Fruit fly (Drosophila melanogaster) whole organism, embryonic: Measurements from ENCODE around the gene CG8944.

Experiments used
- Atf6 ChIP-seq: fragments of 200-800 bp; sonication (Bioruptor generic); IDR thresholded peaks from 2 replicates; pipeline ENCODE4 v1.3.6; 2022; ENCODE audit warnings: missing biosample characterization, missing genetic modification characterization
- B-H1 ChIP-seq: fragments of 200-800 bp; sonication (Bioruptor generic); IDR thresholded peaks from 3 replicates; pipeline ENCODE4 v1.3.6; 2022; ENCODE audit warnings: missing biosample characterization, missing genetic modification characterization
- CG10321 ChIP-seq: fragments of 200-800 bp; sonication (Bioruptor generic); IDR thresholded peaks from 2 replicates; pipeline ENCODE4 v1.3.6; 2022; ENCODE audit warnings: missing biosample characterization, missing genetic modification characterization
- CG11247 ChIP-seq: fragments of 200-800 bp; sonication (Bioruptor generic); IDR thresholded peaks from 2 replicates; pipeline ENCODE4 v1.3.6; 2022; ENCODE audit warnings: missing biosample characterization, missing genetic modification characterization
- CG11398 ChIP-seq: fragments of 200-800 bp; sonication (Bioruptor generic); optimal IDR thresholded peaks from 2 replicates; lab custom pipeline; 2016; ENCODE audit warnings: missing biosample characterization, missing genetic modification characterization
- CG12104 ChIP-seq: fragments of 200-800 bp; sonication (Bioruptor generic); optimal IDR thresholded peaks from 3 replicates; lab custom pipeline; 2016; ENCODE audit warnings: missing biosample characterization, missing genetic modification characterization
- CG12769 ChIP-seq: fragments of 200-800 bp; sonication (Bioruptor generic); optimal IDR thresholded peaks from 2 replicates; lab custom pipeline; 2019; ENCODE audit warnings: missing biosample characterization, mild to moderate bottlenecking, missing genetic modification characterization, moderate library complexity
- CG12942 ChIP-seq: fragments of 200-800 bp; sonication (Bioruptor generic); optimal IDR thresholded peaks from 3 replicates; lab custom pipeline; 2016; ENCODE audit warnings: missing biosample characterization, missing genetic modification characterization
- CG1529 ChIP-seq: fragments of 200-800 bp; sonication (Bioruptor generic); optimal IDR thresholded peaks from 3 replicates; lab custom pipeline; 2018; ENCODE audit warnings: missing biosample characterization, missing genetic modification characterization
- CG15514 ChIP-seq: fragments of 200-800 bp; sonication (Bioruptor generic); optimal IDR thresholded peaks from 3 replicates; lab custom pipeline; 2017; ENCODE audit warnings: missing biosample characterization, missing genetic modification characterization, mild to moderate bottlenecking, moderate library complexity, missing genetic modification reagents
- CG17359 ChIP-seq: fragments of 200-800 bp; sonication (Bioruptor generic); optimal IDR thresholded peaks from 3 replicates; lab custom pipeline; 2018; ENCODE audit warnings: missing biosample characterization, mild to moderate bottlenecking, missing genetic modification characterization, moderate library complexity
- CG17361 ChIP-seq: fragments of 200-800 bp; sonication (Bioruptor generic); IDR thresholded peaks from 3 replicates; pipeline ENCODE4 v1.3.6; 2022; ENCODE audit warnings: missing biosample characterization, missing genetic modification characterization
- CG2678 ChIP-seq: fragments of 200-800 bp; sonication (Bioruptor generic); optimal IDR thresholded peaks from 3 replicates; lab custom pipeline; 2019; ENCODE audit warnings: missing biosample characterization, mild to moderate bottlenecking, missing genetic modification characterization, moderate library complexity
- CG31224 ChIP-seq: fragments of 200-800 bp; sonication (Bioruptor generic); IDR thresholded peaks from 2 replicates; pipeline ENCODE4 v1.3.6; 2022; ENCODE audit warnings: missing biosample characterization, missing genetic modification characterization
- CG32767 ChIP-seq: fragments of 200-800 bp; sonication (Bioruptor generic); IDR thresholded peaks from 2 replicates; pipeline ENCODE4 v1.3.6; 2022; ENCODE audit warnings: missing biosample characterization, missing genetic modification characterization
- CG32772 ChIP-seq: fragments of 200-800 bp; sonication (Bioruptor generic); IDR thresholded peaks from 2 replicates; pipeline ENCODE4 v1.3.6; 2022; ENCODE audit warnings: missing biosample characterization, missing genetic modification characterization
- CG4730 ChIP-seq: fragments of 200-800 bp; sonication (Bioruptor generic); IDR thresholded peaks from 2 replicates; pipeline ENCODE4 v1.3.6; 2022; ENCODE audit warnings: missing biosample characterization, missing genetic modification characterization
- CG6254 ChIP-seq: fragments of 200-800 bp; sonication (Bioruptor generic); optimal IDR thresholded peaks from 3 replicates; lab custom pipeline; 2017; ENCODE audit warnings: mild to moderate bottlenecking, missing biosample characterization, missing genetic modification reagents, missing genetic modification characterization
- CG6765 ChIP-seq: fragments of 200-800 bp; sonication (Bioruptor generic); optimal IDR thresholded peaks from 3 replicates; lab custom pipeline; 2017; ENCODE audit warnings: missing biosample characterization, mild to moderate bottlenecking, missing genetic modification characterization
- CG8944 ChIP-seq: fragments of 200-800 bp; sonication (Bioruptor generic); optimal IDR thresholded peaks from 3 replicates; lab custom pipeline; 2016; ENCODE audit warnings: missing biosample characterization, missing genetic modification characterization
- CG9797 ChIP-seq: fragments of 200-800 bp; sonication (Bioruptor generic); optimal IDR thresholded peaks from 3 replicates; lab custom pipeline; 2018; ENCODE audit warnings: missing biosample characterization, mild to moderate bottlenecking, missing genetic modification characterization
- Dbx ChIP-seq: fragments of 200-800 bp; sonication (Bioruptor generic); IDR thresholded peaks from 3 replicates; pipeline ENCODE4 v1.3.6; 2022; ENCODE audit warnings: missing biosample characterization, missing genetic modification characterization
- Ets97D ChIP-seq: fragments of 200-800 bp; sonication (Bioruptor generic); optimal IDR thresholded peaks from 3 replicates; lab custom pipeline; 2016; ENCODE audit warnings: missing biosample characterization, missing genetic modification characterization
- H2.0 ChIP-seq: fragments of 200-800 bp; sonication (Bioruptor generic); IDR thresholded peaks from 2 replicates; pipeline ENCODE4 v1.3.6; 2022; ENCODE audit warnings: missing biosample characterization, missing genetic modification characterization
- HLH54F ChIP-seq: fragments of 200-800 bp; sonication (Bioruptor generic); optimal IDR thresholded peaks from 3 replicates; lab custom pipeline; 2016; ENCODE audit warnings: missing biosample characterization, missing genetic modification characterization
- Hr39 ChIP-seq: fragments of >200 bp; optimal IDR thresholded peaks from 2 replicates; lab custom pipeline; 2017
- Hr78 ChIP-seq, 2 experiments: fragments of 200-800 bp in 1 of 2; fragments of >200 bp in 1 of 2; sonication (Bioruptor generic) in 1 of 2; optimal IDR thresholded peaks; 2 replicates each; lab custom pipeline; 2017 to 2019; ENCODE audit warnings: missing biosample characterization in 2 of 2, missing genetic modification characterization in 2 of 2, mild to moderate bottlenecking in 1 of 2, moderate library complexity in 1 of 2
- Med ChIP-seq: fragments of 200-800 bp; sonication (Bioruptor generic); peaks from one replicate; lab custom pipeline; 2016; ENCODE audit warnings: missing biosample characterization, missing genetic modification characterization, mild to moderate bottlenecking, inconsistent platforms, moderate library complexity
- Mes4 ChIP-seq: fragments of 200-800 bp; sonication (Bioruptor generic); optimal IDR thresholded peaks from 2 replicates; lab custom pipeline; 2016; ENCODE audit warnings: missing biosample characterization, missing genetic modification characterization
- Mrtf ChIP-seq: fragments of 200-800 bp; sonication (Bioruptor generic); IDR thresholded peaks from 3 replicates; pipeline ENCODE4 v1.3.6; 2022; ENCODE audit warnings: missing biosample characterization, missing genetic modification characterization
- Myb ChIP-seq: fragments of 200-800 bp; sonication (Bioruptor generic); optimal IDR thresholded peaks from 2 replicates; lab custom pipeline; 2016; ENCODE audit warnings: missing biosample characterization, missing genetic modification characterization
- Poxn ChIP-seq: fragments of 200-800 bp; sonication (Bioruptor generic); IDR thresholded peaks from 2 replicates; pipeline ENCODE4 v1.3.6; 2022; ENCODE audit warnings: missing biosample characterization, missing genetic modification characterization
- Ptx1 ChIP-seq: fragments of 200-800 bp; sonication (Bioruptor generic); IDR thresholded peaks from 2 replicates; pipeline ENCODE4 v1.3.6; 2022; ENCODE audit warnings: missing biosample characterization, missing genetic modification characterization
- Rfx ChIP-seq: fragments of 200-800 bp; sonication (Bioruptor generic); IDR thresholded peaks from 2 replicates; pipeline ENCODE4 v1.3.6; 2022; ENCODE audit warnings: missing biosample characterization, missing genetic modification characterization
- Scr ChIP-seq: fragments of 200-800 bp; sonication (Bioruptor generic); IDR thresholded peaks from 2 replicates; pipeline ENCODE4 v1.3.6; 2022; ENCODE audit warnings: missing biosample characterization, missing genetic modification characterization; ENCODE audit not compliant: partially characterized antibody
- az2 ChIP-seq: fragments of 200-800 bp; sonication (Bioruptor generic); optimal IDR thresholded peaks from 3 replicates; lab custom pipeline; 2016; ENCODE audit warnings: missing biosample characterization, missing genetic modification characterization
- bigmax ChIP-seq: fragments of 200-800 bp; sonication (Bioruptor generic); optimal IDR thresholded peaks from 2 replicates; lab custom pipeline; 2018; ENCODE audit warnings: missing biosample characterization, mild to moderate bottlenecking, missing genetic modification characterization
- da ChIP-seq: fragments of 200-800 bp; sonication (Bioruptor generic); optimal IDR thresholded peaks from 2 replicates; lab custom pipeline; 2016; ENCODE audit warnings: missing biosample characterization, missing genetic modification characterization
- ems ChIP-seq: fragments of 200-800 bp; sonication (Bioruptor generic); optimal IDR thresholded peaks from 3 replicates; lab custom pipeline; 2016; ENCODE audit warnings: missing biosample characterization, missing genetic modification characterization
- en ChIP-seq: fragments of 200-800 bp; sonication (Bioruptor generic); optimal IDR thresholded peaks from 2 replicates; lab custom pipeline; 2016; ENCODE audit warnings: missing biosample characterization, missing genetic modification characterization
- fd3F ChIP-seq: fragments of 200-800 bp; sonication (Bioruptor generic); optimal IDR thresholded peaks from 2 replicates; lab custom pipeline; 2018; ENCODE audit warnings: missing biosample characterization, mild to moderate bottlenecking, missing genetic modification characterization, moderate library complexity
- fu2 ChIP-seq: fragments of 200-800 bp; sonication (Bioruptor generic); optimal IDR thresholded peaks from 2 replicates; lab custom pipeline; 2016; ENCODE audit warnings: missing biosample characterization, missing genetic modification characterization
- ind ChIP-seq: fragments of 200-800 bp; sonication (Bioruptor generic); optimal IDR thresholded peaks from 3 replicates; lab custom pipeline; 2016; ENCODE audit warnings: missing biosample characterization, missing genetic modification characterization
- lab ChIP-seq: fragments of 200-800 bp; sonication (Bioruptor generic); optimal IDR thresholded peaks from 3 replicates; lab custom pipeline; 2017; ENCODE audit warnings: missing biosample characterization, missing genetic modification characterization, mild to moderate bottlenecking, moderate library complexity, missing genetic modification reagents
- lmd ChIP-seq: fragments of 200-800 bp; sonication (Bioruptor generic); IDR thresholded peaks from 2 replicates; pipeline ENCODE4 v1.3.6; 2022; ENCODE audit warnings: missing biosample characterization, missing genetic modification characterization
- oc ChIP-seq: fragments of 200-800 bp; sonication (Bioruptor generic); optimal IDR thresholded peaks from 2 replicates; lab custom pipeline; 2018; ENCODE audit warnings: missing biosample characterization, mild to moderate bottlenecking, missing genetic modification characterization, moderate library complexity
- onecut ChIP-seq: fragments of 200-800 bp; sonication (Bioruptor generic); IDR thresholded peaks from 2 replicates; pipeline ENCODE4 v1.3.6; 2022; ENCODE audit warnings: missing biosample characterization, missing genetic modification characterization
- phol ChIP-seq: fragments of 200-800 bp; sonication (Bioruptor generic); optimal IDR thresholded peaks from 3 replicates; lab custom pipeline; 2018; ENCODE audit warnings: missing biosample characterization, mild to moderate bottlenecking, missing genetic modification characterization, moderate library complexity
- shn ChIP-seq: fragments of 200-800 bp; sonication (Bioruptor generic); optimal IDR thresholded peaks from 3 replicates; lab custom pipeline; 2016; ENCODE audit warnings: missing biosample characterization, missing genetic modification characterization
- sr ChIP-seq: fragments of 200-800 bp; sonication (Bioruptor generic); IDR thresholded peaks from 3 replicates; pipeline ENCODE4 v1.3.6; 2022; ENCODE audit warnings: missing biosample characterization, missing genetic modification characterization
- tgo ChIP-seq: fragments of 200-800 bp; sonication (Bioruptor generic); IDR thresholded peaks from 3 replicates; pipeline ENCODE4 v1.3.6; 2022; ENCODE audit warnings: missing biosample characterization, missing genetic modification characterization
- zf30C ChIP-seq: fragments of 200-800 bp; sonication (Bioruptor generic); optimal IDR thresholded peaks from 3 replicates; lab custom pipeline; 2018; ENCODE audit warnings: missing biosample characterization, mild to moderate bottlenecking, missing genetic modification characterization

Gene CG8944

dm6 chrX:15703720-15704206 lies 42.3 kb downstream of the CG8944 start, which contains the start of the genes Pis and Hap40 (continued):
- TF ChIP-seq Hr78 (GFP tag; optimal IDR thresholded peaks at IDR 0.05; lab: Kevin White, UChicago) (peak in 1 of 2 experiments; percentile 38), tgo (GFP tag; lab: Robert Waterston, UW) (peak; percentile 78), Myb (GFP tag; lab: Kevin White, UChicago) (peak; percentile 18), Mes4 (GFP tag; lab: Kevin White, UChicago) (no peak), CG31224 (peak; percentile 58), CG1529 (GFP tag; lab: Kevin White, UChicago) (peak; percentile 35), en (GFP tag; lab: Kevin White, UChicago) (no peak), CG17361 (GFP tag; lab: Robert Waterston, UW) (peak; percentile 88), HLH54F (peak; percentile 65), az2 (GFP tag; lab: Kevin White, UChicago) (peak; percentile 44), CG10321 (GFP tag; lab: Robert Waterston, UW) (no peak), fd3F (GFP tag; lab: Kevin White, UChicago) (peak; percentile 73), Dbx (0 out of 3 replicates have a peak, but pooled peaks have one; percentile 49), ind (peak; percentile 80), CG2678 (tag; lab: Kevin White, UChicago) (peak; percentile 80), phol (peak; percentile 85), Scr (no peak), H2.0 (GFP tag; lab: Robert Waterston, UW) (peak; percentile 26; the same call in 1 of the 2 replicates), Ets97D (GFP tag; lab: Kevin White, UChicago) (peak; percentile 44), Rfx (peak; percentile 85), CG6254 (GFP tag; lab: Kevin White, UChicago) (no peak), CG9797 (GFP tag; lab: Kevin White, UChicago) (peak; percentile 92), B-H1 (GFP tag; lab: Robert Waterston, UW) (peak; percentile 44; the same call in 1 of the 3 replicates), CG4730 (peak; percentile 39; the same call in 1 of the 2 replicates), sr (GFP tag; lab: Robert Waterston, UW) (no peak), CG11398 (no peak), lmd (GFP tag; lab: Robert Waterston, UW) (peak; percentile 86), Hr39 (lab: Kevin White, UChicago) (no peak), Ptx1 (GFP tag; lab: Robert Waterston, UW) (peak; percentile 79), da (no peak), CG12942 (GFP tag; lab: Kevin White, UChicago) (peak; percentile 55), bigmax (no peak), zf30C (GFP tag; lab: Kevin White, UChicago) (peak; percentile 0), CG32767 (GFP tag; lab: Robert Waterston, UW) (peak; percentile 27; the same call in 1 of the 2 replicates), CG12104 (GFP tag; lab: Kevin White, UChicago) (peak; percentile 60), oc (tag; lab: Kevin White, UChicago) (no peak), CG15514 (peak; percentile 47), CG17359 (tag; lab: Kevin White, UChicago) (peak; percentile 66), ems (GFP tag; lab: Kevin White, UChicago) (peak; percentile 34), CG32772 (GFP tag; lab: Robert Waterston, UW) (peak; percentile 73), CG8944 (GFP tag; lab: Kevin White, UChicago) (peak; percentile 40), shn (GFP tag; lab: Kevin White, UChicago) (peak; percentile 41), Atf6 (peak; percentile 45; the same call in 1 of the 2 replicates), CG6765 (GFP tag; lab: Kevin White, UChicago) (no peak), lab (no peak), CG12769 (tag; lab: Kevin White, UChicago) (peak; percentile 61), fu2 (GFP tag; lab: Kevin White, UChicago) (peak; percentile 60), onecut (peak; percentile 41), Poxn (GFP tag; lab: Robert Waterston, UW) (peak; percentile 35; the same call in 1 of the 2 replicates), Med (peak; percentile 87), Mrtf (GFP tag; lab: Robert Waterston, UW) (peak; percentile 67), CG11247 (GFP tag; lab: Robert Waterston, UW) (peak; percentile 50; the same call in 1 of the 2 replicates)
